Fruit fly (Drosophila melanogaster) whole organism, embryonic: ENCODE measurements around the gene dpr4.

Experiments used
- Atf-2 ChIP-seq: fragments of 200-800 bp; sonication (Bioruptor generic); optimal IDR thresholded peaks from 2 replicates; lab custom pipeline; 2016; ENCODE audit warnings: missing biosample characterization, missing genetic modification characterization
- Atf6 ChIP-seq: fragments of 200-800 bp; sonication (Bioruptor generic); IDR thresholded peaks from 2 replicates; pipeline ENCODE4 v1.3.6; 2022; ENCODE audit warnings: missing biosample characterization, missing genetic modification characterization
- BEAF-32 ChIP-seq: fragments of 200-800 bp; sonication (Bioruptor generic); optimal IDR thresholded peaks from 3 replicates; lab custom pipeline; 2017; ENCODE audit warnings: missing biosample characterization, missing genetic modification characterization, mild to moderate bottlenecking, moderate library complexity, missing genetic modification reagents
- Bgb ChIP-seq: fragments of 200-800 bp; sonication (Bioruptor generic); IDR thresholded peaks from 2 replicates; pipeline ENCODE4 v1.3.6; 2022; ENCODE audit warnings: missing biosample characterization, missing genetic modification characterization; ENCODE audit not compliant: partially characterized antibody
- CG10274 ChIP-seq: fragments of 200-800 bp; sonication (Bioruptor generic); optimal IDR thresholded peaks from 3 replicates; lab custom pipeline; 2017; ENCODE audit warnings: missing biosample characterization, mild to moderate bottlenecking, missing genetic modification characterization
- CG10959 ChIP-seq: fragments of 200-800 bp; sonication (Bioruptor generic); IDR thresholded peaks from 2 replicates; pipeline ENCODE4 v1.3.6; 2022; ENCODE audit warnings: missing biosample characterization, missing genetic modification characterization
- CG11085 ChIP-seq: fragments of 200-800 bp; sonication (Bioruptor generic); IDR thresholded peaks from 2 replicates; pipeline ENCODE4 v1.3.6; 2022; ENCODE audit warnings: missing biosample characterization, missing genetic modification characterization
- CG11398 ChIP-seq: fragments of 200-800 bp; sonication (Bioruptor generic); optimal IDR thresholded peaks from 2 replicates; lab custom pipeline; 2016; ENCODE audit warnings: missing biosample characterization, missing genetic modification characterization
- CG1233 ChIP-seq: fragments of 200-800 bp; sonication (Bioruptor generic); optimal IDR thresholded peaks from 4 replicates; lab custom pipeline; 2018; ENCODE audit warnings: missing biosample characterization, mild to moderate bottlenecking, missing genetic modification characterization
- CG14860 ChIP-seq: fragments of 200-800 bp; sonication (Bioruptor generic); IDR thresholded peaks from 3 replicates; pipeline ENCODE4 v1.3.6; 2022; ENCODE audit warnings: missing biosample characterization, missing genetic modification characterization; ENCODE audit not compliant: partially characterized antibody
- CG16815 ChIP-seq: fragments of 200-800 bp; sonication (Bioruptor generic); optimal IDR thresholded peaks from 3 replicates; lab custom pipeline; 2017; ENCODE audit warnings: missing biosample characterization, mild to moderate bottlenecking, missing genetic modification characterization
- CG16863 ChIP-seq: fragments of 200-800 bp; sonication (Bioruptor generic); optimal IDR thresholded peaks from 3 replicates; lab custom pipeline; 2016; ENCODE audit warnings: missing biosample characterization, missing genetic modification characterization
- CG17568 ChIP-seq: fragments of 200-800 bp; sonication (Bioruptor generic); optimal IDR thresholded peaks from 2 replicates; lab custom pipeline; 2018; ENCODE audit warnings: missing biosample characterization, mild to moderate bottlenecking, missing genetic modification characterization, moderate library complexity
- CG33213 ChIP-seq: fragments of 200-800 bp; sonication (Bioruptor generic); optimal IDR thresholded peaks from 3 replicates; lab custom pipeline; 2016; ENCODE audit warnings: missing biosample characterization, missing genetic modification characterization
- CG6765 ChIP-seq: fragments of 200-800 bp; sonication (Bioruptor generic); optimal IDR thresholded peaks from 3 replicates; lab custom pipeline; 2017; ENCODE audit warnings: missing biosample characterization, mild to moderate bottlenecking, missing genetic modification characterization
- CG7987 ChIP-seq: fragments of 200-800 bp; sonication (Bioruptor generic); optimal IDR thresholded peaks from 2 replicates; lab custom pipeline; 2018; ENCODE audit warnings: missing biosample characterization, mild to moderate bottlenecking, missing genetic modification characterization, moderate library complexity
- CG9609 ChIP-seq: fragments of 200-800 bp; sonication (Bioruptor generic); optimal IDR thresholded peaks from 3 replicates; lab custom pipeline; 2016; ENCODE audit warnings: missing biosample characterization, missing genetic modification characterization
- Doc2 ChIP-seq: fragments of 200-800 bp; sonication (Bioruptor generic); IDR thresholded peaks from 2 replicates; pipeline ENCODE4 v1.3.6; 2022; ENCODE audit warnings: missing biosample characterization, missing genetic modification characterization
- Dp ChIP-seq: fragments of 200-800 bp; sonication (Bioruptor generic); optimal IDR thresholded peaks from 2 replicates; lab custom pipeline; 2018; ENCODE audit warnings: missing biosample characterization, mild to moderate bottlenecking, missing genetic modification characterization, moderate library complexity
- Dref ChIP-seq: fragments of 200-800 bp; sonication (Bioruptor generic); IDR thresholded peaks from 2 replicates; pipeline ENCODE4 v1.3.6; 2022; ENCODE audit warnings: missing biosample characterization, missing genetic modification characterization
- ERR ChIP-seq: fragments of 200-800 bp; sonication (Bioruptor generic); optimal IDR thresholded peaks from 2 replicates; lab custom pipeline; 2016; ENCODE audit warnings: missing biosample characterization, missing genetic modification characterization
- HLH4C ChIP-seq: fragments of 200-800 bp; sonication (Bioruptor generic); IDR thresholded peaks from 3 replicates; pipeline ENCODE4 v1.3.6; 2022; ENCODE audit warnings: missing biosample characterization, missing genetic modification characterization; ENCODE audit not compliant: partially characterized antibody
- Hr3 ChIP-seq: fragments of 200-800 bp; sonication (Bioruptor generic); optimal IDR thresholded peaks from 3 replicates; lab custom pipeline; 2016; ENCODE audit warnings: missing biosample characterization, missing genetic modification characterization
- Hr51 ChIP-seq, 2 experiments: fragments of 200-800 bp; sonication (Bioruptor generic); optimal IDR thresholded peaks; 2 replicates in 1 of 2; 3 replicates in 1 of 2; lab custom pipeline; 2016 to 2018; ENCODE audit warnings: missing biosample characterization in 2 of 2, missing genetic modification characterization in 2 of 2, mild to moderate bottlenecking in 1 of 2, moderate library complexity in 1 of 2
- Hr78 ChIP-seq, 2 experiments: fragments of 200-800 bp in 1 of 2; fragments of >200 bp in 1 of 2; sonication (Bioruptor generic) in 1 of 2; optimal IDR thresholded peaks; 2 replicates each; lab custom pipeline; 2017 to 2019; ENCODE audit warnings: missing biosample characterization in 2 of 2, missing genetic modification characterization in 2 of 2, mild to moderate bottlenecking in 1 of 2, moderate library complexity in 1 of 2
- NK7.1 ChIP-seq: fragments of 200-800 bp; sonication (Bioruptor generic); optimal IDR thresholded peaks from 3 replicates; lab custom pipeline; 2016; ENCODE audit warnings: missing biosample characterization, missing genetic modification characterization
- Oaz ChIP-seq: fragments of 200-800 bp; sonication (Bioruptor generic); IDR thresholded peaks from 2 replicates; pipeline ENCODE4 v1.3.6; 2022; ENCODE audit warnings: missing biosample characterization, missing genetic modification characterization
- Rfx ChIP-seq: fragments of 200-800 bp; sonication (Bioruptor generic); IDR thresholded peaks from 2 replicates; pipeline ENCODE4 v1.3.6; 2022; ENCODE audit warnings: missing biosample characterization, missing genetic modification characterization
- abd-A ChIP-seq: fragments of 200-800 bp; sonication (Bioruptor generic); optimal IDR thresholded peaks from 3 replicates; lab custom pipeline; 2019; ENCODE audit warnings: missing biosample characterization, mild to moderate bottlenecking, missing genetic modification characterization, moderate library complexity
- amos ChIP-seq: fragments of 200-800 bp; sonication (Bioruptor generic); IDR thresholded peaks from 2 replicates; pipeline ENCODE4 v1.3.6; 2022; ENCODE audit warnings: missing biosample characterization, missing genetic modification characterization; ENCODE audit not compliant: partially characterized antibody
- bbx ChIP-seq: fragments of 200-800 bp; sonication (Bioruptor generic); IDR thresholded peaks from 2 replicates; pipeline ENCODE4 v1.3.6; 2022; ENCODE audit warnings: missing biosample characterization, missing genetic modification characterization; ENCODE audit not compliant: partially characterized antibody
- bigmax ChIP-seq: fragments of 200-800 bp; sonication (Bioruptor generic); optimal IDR thresholded peaks from 2 replicates; lab custom pipeline; 2018; ENCODE audit warnings: missing biosample characterization, mild to moderate bottlenecking, missing genetic modification characterization
- cad ChIP-seq: fragments of >200 bp; optimal IDR thresholded peaks from 2 replicates; lab custom pipeline; 2017; ENCODE audit warnings: missing biosample characterization, missing genetic modification characterization
- chn ChIP-seq: fragments of 200-800 bp; sonication (Bioruptor generic); optimal IDR thresholded peaks from 2 replicates; lab custom pipeline; 2016; ENCODE audit warnings: missing biosample characterization, missing genetic modification characterization
- fd64A ChIP-seq: fragments of 200-800 bp; sonication (Bioruptor generic); optimal IDR thresholded peaks from 3 replicates; lab custom pipeline; 2018; ENCODE audit warnings: missing biosample characterization, mild to moderate bottlenecking, missing genetic modification characterization
- fd96Cb ChIP-seq: fragments of 200-800 bp; sonication (Bioruptor generic); optimal IDR thresholded peaks from 2 replicates; lab custom pipeline; 2018; ENCODE audit warnings: missing biosample characterization, mild to moderate bottlenecking, missing genetic modification characterization, moderate library complexity
- fru ChIP-seq: fragments of >200 bp; optimal IDR thresholded peaks from 2 replicates; lab custom pipeline; 2017
- ham ChIP-seq: fragments of 200-800 bp; sonication (Bioruptor generic); IDR thresholded peaks from 2 replicates; pipeline ENCODE4 v1.3.6; 2022; ENCODE audit warnings: missing biosample characterization, missing genetic modification characterization
- mam ChIP-seq: fragments of 200-800 bp; sonication (Bioruptor generic); optimal IDR thresholded peaks from 3 replicates; lab custom pipeline; 2016; ENCODE audit warnings: missing biosample characterization, missing genetic modification characterization
- org-1 ChIP-seq: fragments of 200-800 bp; sonication (Bioruptor generic); optimal IDR thresholded peaks from 2 replicates; lab custom pipeline; 2017; ENCODE audit warnings: missing biosample characterization, missing genetic modification characterization
- pfk ChIP-seq: fragments of 200-800 bp; sonication (Bioruptor generic); optimal IDR thresholded peaks from 2 replicates; lab custom pipeline; 2018; ENCODE audit warnings: missing biosample characterization, mild to moderate bottlenecking, missing genetic modification characterization, moderate library complexity
- phol ChIP-seq: fragments of 200-800 bp; sonication (Bioruptor generic); optimal IDR thresholded peaks from 3 replicates; lab custom pipeline; 2018; ENCODE audit warnings: missing biosample characterization, mild to moderate bottlenecking, missing genetic modification characterization, moderate library complexity
- slbo ChIP-seq: fragments of 200-800 bp; sonication (Bioruptor generic); IDR thresholded peaks from 2 replicates; pipeline ENCODE4 v1.3.6; 2022; ENCODE audit warnings: missing biosample characterization, missing genetic modification characterization
- sob ChIP-seq: fragments of 200-800 bp; sonication (Bioruptor generic); IDR thresholded peaks from 2 replicates; pipeline ENCODE4 v1.3.6; 2022; ENCODE audit warnings: missing biosample characterization, missing genetic modification characterization
- ssp ChIP-seq: fragments of 200-800 bp; sonication (Bioruptor generic); IDR thresholded peaks from 2 replicates; pipeline ENCODE4 v1.3.6; 2022; ENCODE audit warnings: missing biosample characterization, missing genetic modification characterization
- usp ChIP-seq: fragments of >200 bp; optimal IDR thresholded peaks from 2 replicates; lab custom pipeline; 2017; ENCODE audit warnings: missing biosample characterization, missing genetic modification characterization
- z ChIP-seq: fragments of 200-800 bp; sonication (Bioruptor generic); IDR thresholded peaks from 3 replicates; pipeline ENCODE4 v1.3.6; 2022; ENCODE audit warnings: missing biosample characterization, missing genetic modification characterization

The dpr4 gene

dm6 chr3R:11557492-11557965 is 14.8 kb upstream of the dpr4 start, which contains the start of gene CG10898 (continued):
- TF ChIP-seq cad (GFP tag; lab: Kevin White, UChicago), result peak; percentile 47
- TF ChIP-seq z (GFP tag; lab: Robert Waterston, UW), result no peak
- peak; percentile 81 for TF ChIP-seq CG11085 (GFP tag; lab: Robert Waterston, UW)
- peak; percentile 83 for TF ChIP-seq CG11398 (GFP tag; lab: Kevin White, UChicago)
- no peak for TF ChIP-seq Hr78 (GFP tag; optimal IDR thresholded peaks at IDR 0.05; lab: Kevin White, UChicago)
- TF ChIP-seq org-1 (GFP tag; lab: Kevin White, UChicago), result peak; percentile 34
- TF ChIP-seq fru (lab: Kevin White, UChicago), result no peak
- no peak for TF ChIP-seq fd64A
- TF ChIP-seq mam (GFP tag; lab: Kevin White, UChicago), result peak; percentile 90
- TF ChIP-seq amos (GFP tag; lab: Robert Waterston, UW), result 0 out of 2 replicates have a peak, but pooled peaks have one; percentile 6
- 0 out of 3 replicates have a peak, but pooled peaks have one; percentile 36 for TF ChIP-seq HLH4C (GFP tag; lab: Robert Waterston, UW)
- peak; percentile 81 for TF ChIP-seq Atf-2 (GFP tag; lab: Kevin White, UChicago)
- peak; percentile 82 for TF ChIP-seq ERR (GFP tag; lab: Kevin White, UChicago)
- TF ChIP-seq pfk (GFP tag; lab: Kevin White, UChicago), result no peak
- TF ChIP-seq CG10959 (GFP tag; lab: Robert Waterston, UW), result peak; percentile 52; the same call in 1 of the 2 replicates
- peak; percentile 84 for TF ChIP-seq CG9609 (GFP tag; lab: Kevin White, UChicago)
- peak; percentile 69 for TF ChIP-seq CG7987 (GFP tag; lab: Kevin White, UChicago)
- TF ChIP-seq fd96Cb (tag; lab: Kevin White, UChicago), result peak; percentile 74
- TF ChIP-seq CG16863 (GFP tag; lab: Kevin White, UChicago), result peak; percentile 84
- peak; percentile 61 for TF ChIP-seq Dp (GFP tag; lab: Kevin White, UChicago)
- peak; percentile 32 for TF ChIP-seq CG10274 (GFP tag; lab: Kevin White, UChicago)
- TF ChIP-seq Dref (GFP tag; lab: Robert Waterston, UW), result peak; percentile 50
- peak; percentile 53 for TF ChIP-seq BEAF-32 (GFP tag; lab: Kevin White, UChicago)
- no peak for TF ChIP-seq CG14860 (GFP tag; lab: Robert Waterston, UW)
- TF ChIP-seq NK7.1 (GFP tag; lab: Kevin White, UChicago), result peak; percentile 65
- no peak for TF ChIP-seq CG17568 (GFP tag; lab: Kevin White, UChicago)
- peak; percentile 85 for TF ChIP-seq chn
- peak; percentile 64 for TF ChIP-seq CG16815 (GFP tag; lab: Kevin White, UChicago)
- 0 out of 2 replicates have a peak, but pooled peaks have one; percentile 37 for TF ChIP-seq Doc2
- peak; percentile 20; the same call in 1 of the 2 replicates for TF ChIP-seq ham
- TF ChIP-seq Bgb, result no peak
- no peak for TF ChIP-seq abd-A
- TF ChIP-seq ssp (GFP tag; lab: Robert Waterston, UW), result peak; percentile 91
- no peak for TF ChIP-seq bigmax (GFP tag; lab: Kevin White, UChicago)
- TF ChIP-seq CG33213, result peak; percentile 85
- TF ChIP-seq slbo, result peak; percentile 93
- TF ChIP-seq phol (tag; lab: Kevin White, UChicago), result peak; percentile 89
- TF ChIP-seq Atf6 (GFP tag; lab: Robert Waterston, UW), result peak; percentile 87
- peak; percentile 48 for TF ChIP-seq CG6765 (GFP tag; lab: Kevin White, UChicago)
- TF ChIP-seq Rfx (GFP tag; lab: Robert Waterston, UW), result peak; percentile 91
- peak; percentile 80 for TF ChIP-seq Oaz (GFP tag; lab: Robert Waterston, UW)
- peak; percentile 66 for TF ChIP-seq CG1233
- TF ChIP-seq Hr3, result peak; percentile 82
- peak; percentile 77 to 84 for TF ChIP-seq Hr51 (GFP tag; optimal IDR thresholded peaks at IDR 0.05; lab: Kevin White, UChicago)
- no peak for TF ChIP-seq usp (GFP tag; lab: Kevin White, UChicago)
- TF ChIP-seq bbx (GFP tag; lab: Robert Waterston, UW), result peak; percentile 21; the same call in 1 of the 2 replicates
- TF ChIP-seq sob, result peak; percentile 89
- TF ChIP-seq, all 482 proteins: peak for 405
